Fruit fly (Drosophila melanogaster) whole organism, embryonic: ENCODE results near the gene Bruce.

ENCODE experiments used
- Asciz ChIP-seq: fragments of 200-800 bp; sonication (Bioruptor generic); optimal IDR thresholded peaks from 2 replicates; lab custom pipeline; 2017; ENCODE audit warnings: missing biosample characterization, mild to moderate bottlenecking, missing genetic modification characterization, missing genetic modification reagents
- BEAF-32 ChIP-seq: fragments of 200-800 bp; sonication (Bioruptor generic); optimal IDR thresholded peaks from 3 replicates; lab custom pipeline; 2017; ENCODE audit warnings: missing biosample characterization, missing genetic modification characterization, mild to moderate bottlenecking, moderate library complexity, missing genetic modification reagents
- CG1024 ChIP-seq: fragments of 200-800 bp; sonication (Bioruptor generic); IDR thresholded peaks from 2 replicates; pipeline ENCODE4 v1.3.6; 2022; ENCODE audit warnings: missing biosample characterization, missing genetic modification characterization
- CG11696 ChIP-seq: fragments of 200-800 bp; sonication (Bioruptor generic); IDR thresholded peaks from 2 replicates; pipeline ENCODE4 v1.3.6; 2022; ENCODE audit warnings: missing biosample characterization, missing genetic modification characterization
- CG1233 ChIP-seq: fragments of 200-800 bp; sonication (Bioruptor generic); optimal IDR thresholded peaks from 4 replicates; lab custom pipeline; 2018; ENCODE audit warnings: missing biosample characterization, mild to moderate bottlenecking, missing genetic modification characterization
- CG12769 ChIP-seq: fragments of 200-800 bp; sonication (Bioruptor generic); optimal IDR thresholded peaks from 2 replicates; lab custom pipeline; 2019; ENCODE audit warnings: missing biosample characterization, mild to moderate bottlenecking, missing genetic modification characterization, moderate library complexity
- CG15601 ChIP-seq: fragments of 200-800 bp; sonication (Bioruptor generic); optimal IDR thresholded peaks from 3 replicates; lab custom pipeline; 2019; ENCODE audit warnings: missing biosample characterization, mild to moderate bottlenecking, missing genetic modification characterization, moderate library complexity
- CG16863 ChIP-seq: fragments of 200-800 bp; sonication (Bioruptor generic); optimal IDR thresholded peaks from 3 replicates; lab custom pipeline; 2016; ENCODE audit warnings: missing biosample characterization, missing genetic modification characterization
- CG17568 ChIP-seq: fragments of 200-800 bp; sonication (Bioruptor generic); optimal IDR thresholded peaks from 2 replicates; lab custom pipeline; 2018; ENCODE audit warnings: missing biosample characterization, mild to moderate bottlenecking, missing genetic modification characterization, moderate library complexity
- CG18476 ChIP-seq: fragments of 200-800 bp; sonication (Bioruptor generic); optimal IDR thresholded peaks from 2 replicates; lab custom pipeline; 2016; ENCODE audit warnings: missing biosample characterization, mild to moderate bottlenecking, missing genetic modification characterization
- CG30020 ChIP-seq: fragments of 200-800 bp; optimal IDR thresholded peaks from 2 replicates; lab custom pipeline; 2019; ENCODE audit warnings: missing biosample characterization, mild to moderate bottlenecking, missing genetic modification characterization, moderate library complexity
- CG31224 ChIP-seq: fragments of 200-800 bp; sonication (Bioruptor generic); IDR thresholded peaks from 2 replicates; pipeline ENCODE4 v1.3.6; 2022; ENCODE audit warnings: missing biosample characterization, missing genetic modification characterization
- CG32772 ChIP-seq: fragments of 200-800 bp; sonication (Bioruptor generic); IDR thresholded peaks from 2 replicates; pipeline ENCODE4 v1.3.6; 2022; ENCODE audit warnings: missing biosample characterization, missing genetic modification characterization
- CG4730 ChIP-seq: fragments of 200-800 bp; sonication (Bioruptor generic); IDR thresholded peaks from 2 replicates; pipeline ENCODE4 v1.3.6; 2022; ENCODE audit warnings: missing biosample characterization, missing genetic modification characterization
- CG6254 ChIP-seq: fragments of 200-800 bp; sonication (Bioruptor generic); optimal IDR thresholded peaks from 3 replicates; lab custom pipeline; 2017; ENCODE audit warnings: mild to moderate bottlenecking, missing biosample characterization, missing genetic modification reagents, missing genetic modification characterization
- CG6272 ChIP-seq: fragments of 200-800 bp; sonication (Bioruptor generic); IDR thresholded peaks from 2 replicates; pipeline ENCODE4 v1.3.6; 2022; ENCODE audit warnings: missing biosample characterization, missing genetic modification characterization
- CG6813 ChIP-seq: fragments of 200-800 bp; sonication (Bioruptor generic); optimal IDR thresholded peaks from 2 replicates; lab custom pipeline; 2017; ENCODE audit warnings: missing biosample characterization, missing genetic modification characterization, mild to moderate bottlenecking, moderate library complexity, missing genetic modification reagents
- CG8290 ChIP-seq, 3 experiments: fragments of 200-800 bp; sonication (Bioruptor generic); optimal IDR thresholded peaks; 2 replicates each; lab custom pipeline; 2016 to 2019; ENCODE audit warnings: missing biosample characterization in 3 of 3, missing genetic modification characterization in 3 of 3, mild to moderate bottlenecking in 2 of 3, moderate library complexity in 1 of 3
- CG9215 ChIP-seq: fragments of 200-800 bp; sonication (Bioruptor generic); IDR thresholded peaks from 2 replicates; pipeline ENCODE4 v1.3.6; 2022; ENCODE audit warnings: missing biosample characterization, missing genetic modification characterization
- CHES-1-like ChIP-seq: fragments of 200-800 bp; sonication (Bioruptor generic); optimal IDR thresholded peaks from 2 replicates; lab custom pipeline; 2016; ENCODE audit warnings: missing biosample characterization, missing genetic modification characterization
- Dbx ChIP-seq: fragments of 200-800 bp; sonication (Bioruptor generic); IDR thresholded peaks from 3 replicates; pipeline ENCODE4 v1.3.6; 2022; ENCODE audit warnings: missing biosample characterization, missing genetic modification characterization
- Doc3 ChIP-seq: fragments of 200-800 bp; sonication (Bioruptor generic); IDR thresholded peaks from 3 replicates; pipeline ENCODE4 v1.3.6; 2022; ENCODE audit warnings: missing biosample characterization, missing genetic modification characterization; ENCODE audit not compliant: partially characterized antibody
- Drgx ChIP-seq: fragments of 200-800 bp; sonication (Bioruptor generic); IDR thresholded peaks from 2 replicates; pipeline ENCODE4 v1.3.6; 2022; ENCODE audit warnings: missing biosample characterization, missing genetic modification characterization
- Fer1 ChIP-seq: fragments of 200-800 bp; sonication (Bioruptor generic); optimal IDR thresholded peaks from 2 replicates; lab custom pipeline; 2017; ENCODE audit warnings: missing biosample characterization, mild to moderate bottlenecking, missing genetic modification characterization
- GATAe ChIP-seq: fragments of 200-800 bp; sonication (Bioruptor generic); conservative IDR thresholded peaks from 2 replicates; pipeline ENCODE4 v1.3.6; 2022; ENCODE audit warnings: missing biosample characterization, missing genetic modification characterization
- MBD-R2 ChIP-seq: fragments of 200-800 bp; sonication (Bioruptor generic); IDR thresholded peaks from 2 replicates; pipeline ENCODE4 v1.3.6; 2022; ENCODE audit warnings: missing biosample characterization, missing genetic modification characterization
- Meics ChIP-seq: fragments of 200-800 bp; sonication (Bioruptor generic); optimal IDR thresholded peaks from 2 replicates; lab custom pipeline; 2017; ENCODE audit warnings: missing biosample characterization, mild to moderate bottlenecking, missing genetic modification characterization
- Sry-β ChIP-seq: fragments of 200-800 bp; sonication (Bioruptor generic); optimal IDR thresholded peaks from 2 replicates; lab custom pipeline; 2018; ENCODE audit warnings: missing biosample characterization, mild to moderate bottlenecking, missing genetic modification characterization, moderate library complexity
- TFAM ChIP-seq: fragments of 200-800 bp; sonication (Bioruptor generic); optimal IDR thresholded peaks from 2 replicates; lab custom pipeline; 2017; ENCODE audit warnings: missing biosample characterization, missing genetic modification characterization, inconsistent platforms
- Usf ChIP-seq: fragments of 200-800 bp; sonication (Bioruptor generic); optimal IDR thresholded peaks from 2 replicates; lab custom pipeline; 2017; ENCODE audit warnings: missing genotype, missing biosample characterization, missing genetic modification characterization
- abd-A ChIP-seq: fragments of 200-800 bp; sonication (Bioruptor generic); optimal IDR thresholded peaks from 3 replicates; lab custom pipeline; 2019; ENCODE audit warnings: missing biosample characterization, mild to moderate bottlenecking, missing genetic modification characterization, moderate library complexity
- ac ChIP-seq: fragments of 200-800 bp; sonication (Bioruptor generic); optimal IDR thresholded peaks from 3 replicates; lab custom pipeline; 2017; ENCODE audit warnings: missing biosample characterization, mild to moderate bottlenecking, missing genetic modification characterization
- ato ChIP-seq: fragments of 200-800 bp; sonication (Bioruptor generic); IDR thresholded peaks from 2 replicates; pipeline ENCODE4 v1.3.6; 2022; ENCODE audit warnings: missing biosample characterization, missing genetic modification characterization; ENCODE audit not compliant: partially characterized antibody
- bcd ChIP-seq: fragments of 200-800 bp; sonication (Bioruptor generic); optimal IDR thresholded peaks from 2 replicates; lab custom pipeline; 2017; ENCODE audit warnings: missing biosample characterization, mild to moderate bottlenecking, missing genetic modification characterization
- crol ChIP-seq: fragments of 200-800 bp; sonication (Bioruptor generic); IDR thresholded peaks from 2 replicates; pipeline ENCODE4 v1.3.6; 2022; ENCODE audit warnings: missing biosample characterization, missing genetic modification characterization
- crp ChIP-seq, 2 experiments: fragments of 200-800 bp; sonication (Bioruptor generic); optimal IDR thresholded peaks; 2 replicates in 1 of 2; 3 replicates in 1 of 2; lab custom pipeline; 2017; ENCODE audit warnings: missing biosample characterization in 2 of 2, missing genetic modification characterization in 2 of 2, mild to moderate bottlenecking in 1 of 2, moderate library complexity in 1 of 2
- esg ChIP-seq: fragments of 200-800 bp; sonication (Bioruptor generic); conservative IDR thresholded peaks from 2 replicates; pipeline ENCODE4 v1.3.6; 2022; ENCODE audit warnings: missing biosample characterization, missing genetic modification characterization
- fu2 ChIP-seq: fragments of 200-800 bp; sonication (Bioruptor generic); optimal IDR thresholded peaks from 2 replicates; lab custom pipeline; 2016; ENCODE audit warnings: missing biosample characterization, missing genetic modification characterization
- gcm2 ChIP-seq: fragments of 200-800 bp; sonication (Bioruptor generic); optimal IDR thresholded peaks from 2 replicates; lab custom pipeline; 2016; ENCODE audit warnings: missing biosample characterization, missing genetic modification characterization
- gsb ChIP-seq: fragments of 200-800 bp; sonication (Bioruptor generic); IDR thresholded peaks from 2 replicates; pipeline ENCODE4 v1.3.6; 2022; ENCODE audit warnings: missing biosample characterization, missing genetic modification characterization
- jumu ChIP-seq: fragments of 200-800 bp; sonication (Bioruptor generic); optimal IDR thresholded peaks from 3 replicates; lab custom pipeline; 2016; ENCODE audit warnings: missing biosample characterization, missing genetic modification characterization
- onecut ChIP-seq: fragments of 200-800 bp; sonication (Bioruptor generic); IDR thresholded peaks from 2 replicates; pipeline ENCODE4 v1.3.6; 2022; ENCODE audit warnings: missing biosample characterization, missing genetic modification characterization
- otp ChIP-seq: fragments of 200-800 bp; sonication (Bioruptor generic); IDR thresholded peaks from 3 replicates; pipeline ENCODE4, ENCODE4 v1.3.6; 2022; ENCODE audit warnings: missing biosample characterization, missing genetic modification characterization
- salm ChIP-seq: fragments of 200-800 bp; sonication (Bioruptor generic); optimal IDR thresholded peaks from 2 replicates; lab custom pipeline; 2018; ENCODE audit warnings: missing biosample characterization, mild to moderate bottlenecking, missing genetic modification characterization
- scrt ChIP-seq: fragments of 200-800 bp; sonication (Bioruptor generic); optimal IDR thresholded peaks from 2 replicates; lab custom pipeline; 2018; ENCODE audit warnings: missing biosample characterization, mild to moderate bottlenecking, missing genetic modification characterization, moderate library complexity
- sisA ChIP-seq: fragments of 200-800 bp; sonication (Bioruptor generic); IDR thresholded peaks from 2 replicates; pipeline ENCODE4 v1.3.6; 2022; ENCODE audit warnings: missing biosample characterization, missing genetic modification characterization
- ssp ChIP-seq: fragments of 200-800 bp; sonication (Bioruptor generic); IDR thresholded peaks from 2 replicates; pipeline ENCODE4 v1.3.6; 2022; ENCODE audit warnings: missing biosample characterization, missing genetic modification characterization
- tgo ChIP-seq: fragments of 200-800 bp; sonication (Bioruptor generic); IDR thresholded peaks from 3 replicates; pipeline ENCODE4 v1.3.6; 2022; ENCODE audit warnings: missing biosample characterization, missing genetic modification characterization
- ttk ChIP-seq: fragments of 200-800 bp; sonication (Bioruptor generic); IDR thresholded peaks from 2 replicates; pipeline ENCODE4 v2.1.2; 2022; ENCODE audit warnings: missing biosample characterization, missing genetic modification characterization
- z ChIP-seq: fragments of 200-800 bp; sonication (Bioruptor generic); IDR thresholded peaks from 3 replicates; pipeline ENCODE4 v1.3.6; 2022; ENCODE audit warnings: missing biosample characterization, missing genetic modification characterization

The Bruce gene

dm6 chr3R:10268865-10269442, 62.2 kb downstream of the Bruce start (continued):
- TF ChIP-seq TFAM: peak; percentile 25
- TF ChIP-seq abd-A (tag; lab: Kevin White, UChicago): no peak
- TF ChIP-seq bcd (GFP tag; lab: Kevin White, UChicago): peak; percentile 59
- TF ChIP-seq CHES-1-like (GFP tag; lab: Kevin White, UChicago): no peak
- peak; percentile 15 for TF ChIP-seq CG17568 (GFP tag; lab: Kevin White, UChicago)
- peak; percentile 23 for TF ChIP-seq Usf
- TF ChIP-seq CG6254 (GFP tag; lab: Kevin White, UChicago): peak; percentile 54
- peak; percentile 56 for TF ChIP-seq CG11696 (GFP tag; lab: Robert Waterston, UW)
- peak; percentile 58 for TF ChIP-seq CG31224 (GFP tag; lab: Robert Waterston, UW)
- peak; percentile 77 for TF ChIP-seq CG32772 (GFP tag; lab: Robert Waterston, UW)
- peak; percentile 57 for TF ChIP-seq CG18476 (GFP tag; lab: Kevin White, UChicago)
- peak; percentile 43 for TF ChIP-seq MBD-R2 (GFP tag; lab: Robert Waterston, UW)
- peak; percentile 48; the same call in 1 of the 2 replicates for TF ChIP-seq CG6272 (GFP tag; lab: Robert Waterston, UW)
- no peak for TF ChIP-seq Sry-β
- TF ChIP-seq CG4730 (GFP tag; lab: Robert Waterston, UW): peak; percentile 75
- TF ChIP-seq salm (tag; lab: Kevin White, UChicago): peak; percentile 20
- peak; percentile 11 for TF ChIP-seq CG16863 (GFP tag; lab: Kevin White, UChicago)
- TF ChIP-seq esg: peak; percentile 83
- TF ChIP-seq otp (GFP tag; lab: Robert Waterston, UW): peak; percentile 81
- peak; percentile 30 for TF ChIP-seq scrt
- TF ChIP-seq Meics: peak; percentile 21
- peak; percentile 50 for TF ChIP-seq CG9215 (GFP tag; lab: Robert Waterston, UW)
- peak; percentile 86 for TF ChIP-seq sisA (GFP tag; lab: Robert Waterston, UW)
- TF ChIP-seq CG8290 (GFP tag; optimal IDR thresholded peaks at IDR 0.05; lab: Kevin White, UChicago): no peak
- TF ChIP-seq CG8290 (tag; optimal IDR thresholded peaks at IDR 0.05; lab: Kevin White, UChicago): peak in 1 of 2 experiments; percentile 32
- no peak for TF ChIP-seq crol (GFP tag; lab: Robert Waterston, UW)
- TF ChIP-seq CG12769 (tag; lab: Kevin White, UChicago): peak; percentile 63
- TF ChIP-seq ssp (GFP tag; lab: Robert Waterston, UW): peak; percentile 52
- no peak for TF ChIP-seq ato
- no peak for TF ChIP-seq fu2 (GFP tag; lab: Kevin White, UChicago)
- peak; percentile 28 for TF ChIP-seq Fer1 (GFP tag; lab: Kevin White, UChicago)
- 0 out of 2 replicates have a peak, but pooled peaks have one; percentile 21 for TF ChIP-seq gsb
- TF ChIP-seq ttk (GFP tag; lab: Robert Waterston, UW): peak; percentile 83
- TF ChIP-seq gcm2 (GFP tag; lab: Kevin White, UChicago): peak; percentile 17
- TF ChIP-seq CG1233 (GFP tag; lab: Kevin White, UChicago): no peak
- TF ChIP-seq Dbx (GFP tag; lab: Robert Waterston, UW): peak; percentile 66; the same call in 2 of the 3 replicates
- peak; percentile 53 for TF ChIP-seq CG6813 (GFP tag; lab: Kevin White, UChicago)
- peak; percentile 85 for TF ChIP-seq Drgx (GFP tag; lab: Robert Waterston, UW)
- peak; percentile 37 for TF ChIP-seq onecut (GFP tag; lab: Robert Waterston, UW)
- 0 out of 2 replicates have a peak, but pooled peaks have one; percentile 9 for TF ChIP-seq GATAe (GFP tag; lab: Robert Waterston, UW)
- TF ChIP-seq BEAF-32 (GFP tag; lab: Kevin White, UChicago): no peak
- no peak for TF ChIP-seq CG15601 (tag; lab: Kevin White, UChicago)
- no peak for TF ChIP-seq crp (GFP tag; optimal IDR thresholded peaks at IDR 0.05; lab: Kevin White, UChicago)
- peak; percentile 67 for TF ChIP-seq Asciz (GFP tag; lab: Kevin White, UChicago)
- no peak for TF ChIP-seq CG30020
- TF ChIP-seq CG1024 (GFP tag; lab: Robert Waterston, UW): peak; percentile 82
- TF ChIP-seq Doc3 (GFP tag; lab: Robert Waterston, UW): no peak
- TF ChIP-seq ac (GFP tag; lab: Kevin White, UChicago): no peak
- TF ChIP-seq jumu: no peak
- peak; percentile 69 for TF ChIP-seq tgo
- TF ChIP-seq z (GFP tag; lab: Robert Waterston, UW): no peak
